Worm (Caenorhabditis elegans): Measurements from ENCODE around the gene snpc-3.4.

ce11 chrIII:4049150-4049549 lies 29.3 kb downstream of the snpc-3.4 start:
- no peak for TF ChIP-seq ceh-36 (tag; optimal IDR thresholded peaks at IDR 0.05)
- TF ChIP-seq aly-1 (tag; optimal IDR thresholded peaks at IDR 0.05), result no peak
- TF ChIP-seq ets-7 (tag; optimal IDR thresholded peaks at IDR 0.05), result no peak
- TF ChIP-seq flt-1 (GFP tag; IDR thresholded peaks at IDR 0.05), result no peak

Measured in whole organism, early embryonic.